Worm (Caenorhabditis elegans) whole organism, midembryonic: ENCODE results near the gene cyp-32B1.
A peak's percentile ranks its signal among the peaks of the same experiment; 100 is the strongest.

Experiments
- T22C8.4 ChIP-seq: fragments of 200-800 bp; sonication (Bioruptor generic); IDR thresholded peaks from 2 replicates; pipeline ENCODE4 v1.3.6; 2022; ENCODE audit warnings: missing genetic modification characterization, missing compliant biosample characterization
- klf-2 ChIP-seq: fragments of 200-800 bp; sonication (Bioruptor generic); conservative IDR thresholded peaks from 2 replicates; pipeline ENCODE4 v1.3.6; 2022; ENCODE audit warnings: missing genetic modification reagents, missing genetic modification characterization, missing compliant biosample characterization
- med-1 ChIP-seq: sonication (generic microtip); optimal IDR thresholded peaks from 2 replicates; lab custom pipeline; 2017; ENCODE audit warnings: missing genetic modification characterization, mild to moderate bottlenecking, missing compliant biosample characterization, antibody characterized with exemption, missing genetic modification reagents; ENCODE audit not compliant: insufficient read depth
- ref-1 ChIP-seq: fragments of 200-800 bp; sonication (Bioruptor generic); conservative IDR thresholded peaks from 2 replicates; pipeline ENCODE4 v1.3.6; 2022; ENCODE audit warnings: missing genetic modification reagents, missing genetic modification characterization, missing compliant biosample characterization
- ztf-23 ChIP-seq: fragments of 200-800 bp; sonication (Bioruptor generic); IDR thresholded peaks from 2 replicates; pipeline ENCODE4 v1.3.6; 2022; ENCODE audit warnings: missing genetic modification reagents, missing genetic modification characterization, missing compliant biosample characterization

DNA sequence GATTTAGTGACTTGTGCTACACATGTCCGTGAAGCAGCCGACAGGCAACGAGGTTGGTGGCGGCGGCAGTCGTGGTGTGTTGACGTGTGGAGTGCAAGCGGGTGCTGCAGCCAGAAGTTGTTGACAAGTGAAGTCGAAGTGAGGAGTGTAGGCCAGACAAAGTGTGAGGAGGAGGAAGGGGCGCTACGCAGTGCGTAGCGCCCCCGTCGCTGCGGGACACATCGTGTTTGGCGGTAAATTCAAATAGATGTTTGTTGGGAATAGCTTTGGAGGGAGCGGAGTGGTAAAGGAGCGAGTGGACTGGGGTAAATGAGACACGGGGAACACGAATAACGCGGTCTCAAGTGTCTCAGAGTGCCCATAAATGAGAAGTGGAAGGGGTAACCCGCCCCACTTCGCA lies 15.7 kb downstream of the cyp-32B1 start:
- no peak for TF ChIP-seq klf-2 (GFP tag; lab: Robert Waterston, UW)
- TF ChIP-seq ztf-23 (GFP tag; lab: Robert Waterston, UW) = peak; percentile 98
- no peak for TF ChIP-seq ref-1 (GFP tag; lab: Robert Waterston, UW)
- TF ChIP-seq T22C8.4 = no peak
- TF ChIP-seq med-1 = no peak
